Worm (Caenorhabditis elegans) whole organism, young adult: ENCODE results near the gene W03C9.6.

Experiments
- B0019.2 ChIP-seq: fragments of 200-800 bp; sonication (Bioruptor generic); conservative IDR thresholded peaks from 2 replicates; pipeline ENCODE4 v1.3.6; 2022; ENCODE audit warnings: missing genetic modification reagents, missing genetic modification characterization, missing compliant biosample characterization
- F22D6.2 ChIP-seq: sonication (generic microtip); optimal IDR thresholded peaks from 2 replicates; lab custom pipeline; 2016; ENCODE audit warnings: mild to moderate bottlenecking, missing genetic modification characterization, missing compliant biosample characterization
- F33H1.4 ChIP-seq: fragments of 200-800 bp; sonication (Bioruptor generic); IDR thresholded peaks from 2 replicates; pipeline ENCODE4 v1.3.6; 2022; ENCODE audit warnings: missing genetic modification reagents, missing genetic modification characterization, missing compliant biosample characterization
- F49E8.2 ChIP-seq: sonication (generic microtip); optimal IDR thresholded peaks from 3 replicates; lab custom pipeline; 2017; ENCODE audit warnings: missing genetic modification characterization, mild to moderate bottlenecking, missing compliant biosample characterization, antibody characterized with exemption, moderate library complexity; ENCODE audit not compliant: insufficient read depth
- T07F8.4 ChIP-seq: sonication (generic microtip); optimal IDR thresholded peaks from 2 replicates; lab custom pipeline; 2016; ENCODE audit warnings: mild to moderate bottlenecking, missing genetic modification characterization, moderate library complexity, missing compliant biosample characterization
- Y53F4B.3 ChIP-seq: fragments of 200-800 bp; sonication (Bioruptor generic); IDR thresholded peaks from 2 replicates; pipeline ENCODE4 v1.3.6; 2022; ENCODE audit warnings: missing genetic modification reagents, missing genetic modification characterization, missing compliant biosample characterization
- Y53G8AR.9 ChIP-seq: fragments of 200-800 bp; sonication (Bioruptor generic); conservative IDR thresholded peaks from 2 replicates; pipeline ENCODE4 v1.3.6; 2022; ENCODE audit warnings: missing genetic modification reagents, missing genetic modification characterization, missing compliant biosample characterization
- Y67H2A.10 ChIP-seq: fragments of 200-800 bp; sonication (Bioruptor generic); conservative IDR thresholded peaks from 2 replicates; pipeline ENCODE4 v1.3.6; 2022; ENCODE audit warnings: missing genetic modification reagents, missing genetic modification characterization, missing compliant biosample characterization
- Y79H2A.3 ChIP-seq: fragments of 200-800 bp; sonication (Bioruptor generic); conservative IDR thresholded peaks from 2 replicates; pipeline ENCODE4 v1.3.6; 2022; ENCODE audit warnings: missing genetic modification reagents, missing genetic modification characterization, missing compliant biosample characterization
- akir-1 ChIP-seq: fragments of 200-800 bp; sonication (Bioruptor generic); optimal IDR thresholded peaks from 2 replicates; lab custom pipeline; 2018; ENCODE audit warnings: mild to moderate bottlenecking, missing genetic modification characterization, moderate library complexity, missing compliant biosample characterization
- attf-5 ChIP-seq: fragments of 200-800 bp; sonication (Bioruptor generic); optimal IDR thresholded peaks from 2 replicates; lab custom pipeline; 2018; ENCODE audit warnings: mild to moderate bottlenecking, missing genetic modification characterization, missing compliant biosample characterization
- bed-2 ChIP-seq: fragments of 200-800 bp; sonication (Bioruptor generic); IDR thresholded peaks from 2 replicates; pipeline ENCODE4 v1.3.6; 2022; ENCODE audit warnings: missing genetic modification reagents, missing genetic modification characterization, missing compliant biosample characterization
- cebp-1 ChIP-seq, 2 experiments: fragments of 200-800 bp in 1 of 2; sonication (Bioruptor generic) in 1 of 2; sonication (generic microtip) in 1 of 2; IDR thresholded peaks in 1 of 2; optimal IDR thresholded peaks in 1 of 2; 2 replicates each; pipeline versions ENCODE4 v1.3.6 to Lab custom; 2017 to 2022; ENCODE audit warnings: missing compliant biosample characterization in 2 of 2, missing genetic modification characterization in 2 of 2, mild to moderate bottlenecking in 1 of 2, missing genetic modification reagents in 1 of 2, moderate library complexity in 1 of 2
- ceh-27 ChIP-seq: fragments of 200-800 bp; sonication (Bioruptor generic); optimal IDR thresholded peaks from 2 replicates; lab custom pipeline; 2018; ENCODE audit warnings: mild to moderate bottlenecking, missing genetic modification characterization, moderate library complexity, missing compliant biosample characterization
- ceh-40 ChIP-seq: fragments of 200-800 bp; sonication (Bioruptor generic); IDR thresholded peaks from 2 replicates; pipeline ENCODE4 v1.3.6; 2022; ENCODE audit warnings: missing genetic modification characterization, missing compliant biosample characterization
- ceh-58 ChIP-seq: fragments of 200-800 bp; sonication (Bioruptor generic); IDR thresholded peaks from 2 replicates; pipeline ENCODE4 v1.3.6; 2022; ENCODE audit warnings: missing genetic modification characterization, missing compliant biosample characterization
- dpl-1 ChIP-seq: fragments of 150-350 bp; optimal IDR thresholded peaks from 2 replicates; lab custom pipeline; 2014; ENCODE audit warnings: missing biosample characterization, missing genetic modification reagents, missing genetic modification characterization
- egl-18 ChIP-seq: fragments of 200-800 bp; sonication (Bioruptor generic); IDR thresholded peaks from 2 replicates; pipeline ENCODE4 v1.3.6; 2022; ENCODE audit warnings: missing genetic modification reagents, missing genetic modification characterization, missing compliant biosample characterization
- egrh-3 ChIP-seq: fragments of 200-800 bp; sonication (Bioruptor generic); IDR thresholded peaks from 2 replicates; pipeline ENCODE4 v1.3.6; 2022; ENCODE audit warnings: missing genetic modification reagents, missing genetic modification characterization, missing compliant biosample characterization
- ets-4 ChIP-seq: fragments of 200-800 bp; sonication (Bioruptor generic); optimal IDR thresholded peaks from 2 replicates; lab custom pipeline; 2018; ENCODE audit warnings: mild to moderate bottlenecking, missing genetic modification characterization, missing compliant biosample characterization
- fkh-3 ChIP-seq: sonication (generic microtip); optimal IDR thresholded peaks from 2 replicates; lab custom pipeline; 2016; ENCODE audit warnings: mild to moderate bottlenecking, missing genetic modification characterization, missing compliant biosample characterization
- hlh-12 ChIP-seq: sonication (generic microtip); optimal IDR thresholded peaks from 2 replicates; lab custom pipeline; 2016; ENCODE audit warnings: missing genetic modification characterization, missing compliant biosample characterization
- hmg-1.2 ChIP-seq: fragments of 200-800 bp; sonication (Bioruptor generic); IDR thresholded peaks from 2 replicates; pipeline ENCODE4 v1.3.6; 2022; ENCODE audit warnings: missing genetic modification reagents, missing genetic modification characterization, missing compliant biosample characterization
- hmg-20 ChIP-seq: fragments of 200-800 bp; sonication (Bioruptor generic); IDR thresholded peaks from 2 replicates; pipeline ENCODE4 v1.3.6; 2022; ENCODE audit warnings: missing genetic modification reagents, missing genetic modification characterization, missing compliant biosample characterization
- hsf-1 ChIP-seq: fragments of 200-800 bp; sonication (Bioruptor generic); IDR thresholded peaks from 2 replicates; pipeline ENCODE4 v1.3.6; 2022; ENCODE audit warnings: missing genetic modification reagents, missing genetic modification characterization, missing compliant biosample characterization
- lin-35 ChIP-seq, 3 experiments: fragments of 150-350 bp in 2 of 3; sonication (generic microtip) in 1 of 3; optimal IDR thresholded peaks; 2 replicates each; lab custom pipeline; 2014 to 2018; ENCODE audit warnings: missing biosample characterization in 3 of 3, missing genetic modification characterization in 3 of 3, missing genetic modification reagents in 3 of 3
- lin-54 ChIP-seq: fragments of 200-800 bp; sonication (Bioruptor generic); optimal IDR thresholded peaks from 2 replicates; lab custom pipeline; 2018; ENCODE audit warnings: mild to moderate bottlenecking, missing genetic modification characterization, missing compliant biosample characterization
- lir-1 ChIP-seq: fragments of 200-800 bp; sonication (Bioruptor generic); conservative IDR thresholded peaks from 2 replicates; pipeline ENCODE4 v1.3.6; 2022; ENCODE audit warnings: missing genetic modification reagents, missing genetic modification characterization, missing compliant biosample characterization
- lsl-1 ChIP-seq: fragments of 200-800 bp; sonication (Bioruptor generic); optimal IDR thresholded peaks from 2 replicates; lab custom pipeline; 2018; ENCODE audit warnings: mild to moderate bottlenecking, missing genetic modification characterization, moderate library complexity, missing compliant biosample characterization
- madf-3 ChIP-seq: fragments of 200-800 bp; sonication (Bioruptor generic); IDR thresholded peaks from 2 replicates; pipeline ENCODE4 v1.3.6; 2022; ENCODE audit warnings: missing genetic modification reagents, missing genetic modification characterization, missing compliant biosample characterization
- mcd-1 ChIP-seq: fragments of 200-800 bp; sonication (Bioruptor generic); IDR thresholded peaks from 2 replicates; pipeline ENCODE4 v1.3.6; 2022; ENCODE audit warnings: missing genetic modification reagents, missing genetic modification characterization, missing compliant biosample characterization
- mes-4 ChIP-seq: sonication (generic microtip); optimal IDR thresholded peaks from 2 replicates; lab custom pipeline; 2016; ENCODE audit warnings: missing genotype, missing genetic modification characterization, missing compliant biosample characterization
- nfyb-1 ChIP-seq: fragments of 200-800 bp; sonication (Bioruptor generic); IDR thresholded peaks from 2 replicates; pipeline ENCODE4 v1.3.6; 2022; ENCODE audit warnings: missing genetic modification reagents, missing genetic modification characterization, missing compliant biosample characterization
- nhr-80 ChIP-seq: sonication (generic microtip); optimal IDR thresholded peaks from 2 replicates; lab custom pipeline; 2016; ENCODE audit warnings: missing genetic modification characterization, missing compliant biosample characterization
- nhr-90 ChIP-seq: sonication (generic microtip); optimal IDR thresholded peaks from 2 replicates; lab custom pipeline; 2016; ENCODE audit warnings: missing genotype, mild to moderate bottlenecking, missing genetic modification characterization, missing compliant biosample characterization
- rcor-1 ChIP-seq: fragments of 200-800 bp; sonication (Bioruptor generic); IDR thresholded peaks from 2 replicates; pipeline ENCODE4 v1.3.6; 2022; ENCODE audit warnings: missing genetic modification reagents, missing genetic modification characterization, missing compliant biosample characterization
- rec-8 ChIP-seq, 2 experiments: sonication (generic microtip); optimal IDR thresholded peaks; 2 replicates each; lab custom pipeline; 2016; ENCODE audit warnings: mild to moderate bottlenecking in 2 of 2, missing genetic modification characterization in 2 of 2, missing genetic modification reagents in 2 of 2, missing genotype in 2 of 2, missing biosample characterization in 1 of 2, missing compliant biosample characterization in 1 of 2, moderate library complexity in 1 of 2
- snpc-3.4 ChIP-seq: sonication (generic microtip); optimal IDR thresholded peaks from 2 replicates; lab custom pipeline; 2017; ENCODE audit warnings: missing genetic modification characterization, mild to moderate bottlenecking, missing compliant biosample characterization, antibody characterized with exemption, moderate library complexity, missing genotype, missing genetic modification reagents
- snpc-4 ChIP-seq, 5 experiments: fragments of 150-350 bp in 1 of 5; sonication (generic microtip) in 4 of 5; optimal IDR thresholded peaks; 2 replicates each; lab custom pipeline; 2014 to 2018; ENCODE audit warnings: missing genetic modification characterization in 5 of 5, missing biosample characterization in 3 of 5, antibody characterized with exemption in 2 of 5, mild to moderate bottlenecking in 2 of 5, missing compliant biosample characterization in 2 of 5, missing genotype in 2 of 5, moderate library complexity in 2 of 5, missing genetic modification reagents in 1 of 5
- sptf-2 ChIP-seq: fragments of 200-800 bp; sonication (Bioruptor generic); optimal IDR thresholded peaks from 2 replicates; lab custom pipeline; 2018; ENCODE audit warnings: mild to moderate bottlenecking, missing genetic modification characterization, missing compliant biosample characterization
- zfh-2 ChIP-seq: fragments of 200-800 bp; sonication (Bioruptor generic); conservative IDR thresholded peaks from 2 replicates; pipeline ENCODE4 v1.3.6; 2022; ENCODE audit warnings: missing genetic modification reagents, missing genetic modification characterization, missing compliant biosample characterization
- ztf-18 ChIP-seq: sonication (generic microtip); optimal IDR thresholded peaks from 2 replicates; lab custom pipeline; 2016; ENCODE audit warnings: missing genotype, mild to moderate bottlenecking, missing genetic modification characterization, missing compliant biosample characterization
- ztf-25 ChIP-seq: fragments of 200-800 bp; sonication (Bioruptor generic); IDR thresholded peaks from 2 replicates; pipeline ENCODE4 v1.3.6; 2022; ENCODE audit warnings: missing genetic modification reagents, missing genetic modification characterization, missing compliant biosample characterization
- ztf-26 ChIP-seq: sonication (generic microtip); optimal IDR thresholded peaks from 2 replicates; lab custom pipeline; 2017; ENCODE audit warnings: missing genetic modification characterization, missing compliant biosample characterization
- ztf-28 ChIP-seq: fragments of 200-800 bp; sonication (Bioruptor generic); IDR thresholded peaks from 2 replicates; pipeline ENCODE4 v1.3.6; 2022; ENCODE audit warnings: missing genetic modification reagents, missing genetic modification characterization, missing compliant biosample characterization
- ztf-6 ChIP-seq: fragments of 200-800 bp; sonication (Bioruptor generic); IDR thresholded peaks from 2 replicates; pipeline ENCODE4 v1.3.6; 2022; ENCODE audit warnings: missing genetic modification reagents, missing genetic modification characterization, missing compliant biosample characterization

W03C9.6 gene

ce11 chrII:11958793-11959574 is 4.7 kb downstream of the W03C9.6 start (continued):
- TF ChIP-seq mcd-1 = peak; percentile 60
- TF ChIP-seq rec-8 (tag; optimal IDR thresholded peaks at IDR 0.05; lab: Kevin White, UChicago) = no peak
- TF ChIP-seq dpl-1 (GFP tag; lab: Kevin White, UChicago) = no peak
- TF ChIP-seq madf-3 = no peak
- TF ChIP-seq ztf-6 = no peak
- peak; percentile 8 for TF ChIP-seq nhr-80
- TF ChIP-seq F49E8.2 = peak; percentile 32
- TF ChIP-seq Y67H2A.10 (GFP tag; lab: Robert Waterston, UW) = no peak
- TF ChIP-seq ceh-40 (GFP tag; lab: Robert Waterston, UW) = no peak
- TF ChIP-seq F22D6.2 (tag; lab: Kevin White, UChicago) = no peak
- TF ChIP-seq fkh-3 (tag; lab: Kevin White, UChicago) = no peak
- peak; percentile 17 for TF ChIP-seq ztf-26 (tag; lab: Kevin White, UChicago)
- no peak for TF ChIP-seq snpc-3.4 (tag; lab: Kevin White, UChicago)
- peak; percentile 30; the same call in 1 of the 2 replicates for TF ChIP-seq F33H1.4 (GFP tag; lab: Robert Waterston, UW)
- peak in 1 of 3 experiments; percentile 5 for TF ChIP-seq lin-35 (GFP tag; optimal IDR thresholded peaks at IDR 0.05; lab: Kevin White, UChicago)
- peak; percentile 59 for TF ChIP-seq nfyb-1 (GFP tag; lab: Robert Waterston, UW)
- TF ChIP-seq bed-2 (GFP tag; lab: Robert Waterston, UW) = no peak
- TF ChIP-seq egrh-3 (GFP tag; lab: Robert Waterston, UW) = no peak
- no peak for TF ChIP-seq egl-18 (GFP tag; lab: Robert Waterston, UW)
- TF ChIP-seq lin-54 = peak; percentile 5
- TF ChIP-seq ztf-25 = 0 out of 2 replicates have a peak, but pooled peaks have one; percentile 24
- peak; percentile 63 for TF ChIP-seq hmg-1.2 (GFP tag; lab: Robert Waterston, UW)
- no peak for TF ChIP-seq ztf-28 (GFP tag; lab: Robert Waterston, UW)
- TF ChIP-seq hlh-12 (tag; lab: Kevin White, UChicago) = no peak
- TF ChIP-seq ets-4 (GFP tag; lab: Kevin White, UChicago) = no peak
- peak; percentile 7 for TF ChIP-seq ztf-18 (tag; lab: Kevin White, UChicago)
- TF ChIP-seq akir-1 = no peak
- no peak for TF ChIP-seq rcor-1 (GFP tag; lab: Robert Waterston, UW)
- no peak for TF ChIP-seq hmg-20
- peak; percentile 18 for TF ChIP-seq attf-5 (GFP tag; lab: Kevin White, UChicago)
- TF ChIP-seq lir-1 (GFP tag; lab: Robert Waterston, UW) = no peak
- no peak for TF ChIP-seq ceh-58 (GFP tag; lab: Robert Waterston, UW)
- TF ChIP-seq Y79H2A.3 (GFP tag; lab: Robert Waterston, UW) = no peak
- TF ChIP-seq Y53F4B.3 (GFP tag; lab: Robert Waterston, UW) = no peak
- no peak for TF ChIP-seq mes-4 (tag; lab: Kevin White, UChicago)
- TF ChIP-seq cebp-1 (GFP tag; IDR thresholded peaks at IDR 0.05; lab: Robert Waterston, UW) = no peak
- TF ChIP-seq cebp-1 (tag; optimal IDR thresholded peaks at IDR 0.05; lab: Kevin White, UChicago) = no peak
- TF ChIP-seq B0019.2 (GFP tag; lab: Robert Waterston, UW) = 0 out of 2 replicates have a peak, but pooled peaks have one; percentile 30
- peak; percentile 42; the same call in 1 of the 2 replicates for TF ChIP-seq zfh-2 (GFP tag; lab: Robert Waterston, UW)
- TF ChIP-seq snpc-4 (GFP tag; optimal IDR thresholded peaks at IDR 0.05; lab: Kevin White, UChicago) = no peak
- peak in 3 of 4 experiments; percentile 12 to 43 (median 42) for TF ChIP-seq snpc-4 (tag; optimal IDR thresholded peaks at IDR 0.05; lab: Kevin White, UChicago)
- peak; percentile 56 for TF ChIP-seq ceh-27
- no peak for TF ChIP-seq Y53G8AR.9
- no peak for TF ChIP-seq sptf-2 (GFP tag; lab: Kevin White, UChicago)
- TF ChIP-seq lsl-1 (GFP tag; lab: Kevin White, UChicago) = peak; percentile 74
- no peak for TF ChIP-seq T07F8.4
- no peak for TF ChIP-seq hsf-1 (GFP tag; lab: Robert Waterston, UW)
- peak; percentile 14 for TF ChIP-seq nhr-90
